Fruit fly (Drosophila melanogaster) whole organism, embryonic: Measurements from ENCODE around the gene CG6000.

Experiments
- B-H2 ChIP-seq: fragments of 200-800 bp; sonication (Bioruptor generic); optimal IDR thresholded peaks from 2 replicates; lab custom pipeline; 2018; ENCODE audit warnings: missing biosample characterization, mild to moderate bottlenecking, missing genetic modification characterization
- CG10209 ChIP-seq: fragments of 200-800 bp; sonication (Bioruptor generic); optimal IDR thresholded peaks from 3 replicates; lab custom pipeline; 2017; ENCODE audit warnings: missing biosample characterization, mild to moderate bottlenecking, missing genetic modification characterization, missing genetic modification reagents
- CG10366 ChIP-seq: fragments of 200-800 bp; sonication (Bioruptor generic); IDR thresholded peaks from 2 replicates; pipeline ENCODE4 v1.3.6; 2022; ENCODE audit warnings: missing biosample characterization, missing genetic modification characterization
- CG10543 ChIP-seq: fragments of 200-800 bp; sonication (Bioruptor generic); optimal IDR thresholded peaks from 3 replicates; lab custom pipeline; 2017; ENCODE audit warnings: missing biosample characterization, mild to moderate bottlenecking, missing genetic modification characterization, moderate library complexity
- CG11093 ChIP-seq: fragments of 200-800 bp; sonication (Bioruptor generic); IDR thresholded peaks from 3 replicates; pipeline ENCODE4 v1.3.6; 2022; ENCODE audit warnings: missing biosample characterization, missing genetic modification characterization
- CG12659 ChIP-seq: fragments of 200-800 bp; sonication (Bioruptor generic); optimal IDR thresholded peaks from 3 replicates; lab custom pipeline; 2017; ENCODE audit warnings: mild to moderate bottlenecking, missing biosample characterization, missing genetic modification reagents, missing genetic modification characterization
- CG1647 ChIP-seq: fragments of 200-800 bp; sonication (Bioruptor generic); optimal IDR thresholded peaks from 3 replicates; lab custom pipeline; 2016; ENCODE audit warnings: missing biosample characterization, missing genetic modification characterization
- CG3065 ChIP-seq: fragments of 200-800 bp; sonication (Bioruptor generic); optimal IDR thresholded peaks from 2 replicates; lab custom pipeline; 2016; ENCODE audit warnings: missing biosample characterization, missing genetic modification characterization
- CG34376 ChIP-seq: fragments of 200-800 bp; sonication (Bioruptor generic); optimal IDR thresholded peaks from 2 replicates; lab custom pipeline; 2018; ENCODE audit warnings: missing biosample characterization, mild to moderate bottlenecking, missing genetic modification characterization
- CG3847 ChIP-seq: fragments of 200-800 bp; sonication (Bioruptor generic); IDR thresholded peaks from 2 replicates; pipeline ENCODE4 v1.3.6; 2022; ENCODE audit warnings: missing biosample characterization, missing genetic modification characterization
- CG3995 ChIP-seq: fragments of 200-800 bp; sonication (Bioruptor generic); optimal IDR thresholded peaks from 3 replicates; lab custom pipeline; 2016; ENCODE audit warnings: missing biosample characterization, missing genetic modification characterization
- CG6854 ChIP-seq: fragments of 200-800 bp; sonication (Bioruptor generic); optimal IDR thresholded peaks from 3 replicates; lab custom pipeline; 2017; ENCODE audit warnings: missing biosample characterization, mild to moderate bottlenecking, missing genetic modification characterization
- CG8388 ChIP-seq: fragments of 200-800 bp; sonication (Bioruptor generic); optimal IDR thresholded peaks from 2 replicates; lab custom pipeline; 2019; ENCODE audit warnings: missing biosample characterization, mild to moderate bottlenecking, missing genetic modification characterization, moderate library complexity
- CG8924 ChIP-seq: fragments of 200-800 bp; optimal IDR thresholded peaks from 3 replicates; lab custom pipeline; 2019; ENCODE audit warnings: missing biosample characterization, mild to moderate bottlenecking, missing genetic modification characterization, moderate library complexity
- CG9215 ChIP-seq: fragments of 200-800 bp; sonication (Bioruptor generic); IDR thresholded peaks from 2 replicates; pipeline ENCODE4 v1.3.6; 2022; ENCODE audit warnings: missing biosample characterization, missing genetic modification characterization
- CHES-1-like ChIP-seq: fragments of 200-800 bp; sonication (Bioruptor generic); optimal IDR thresholded peaks from 2 replicates; lab custom pipeline; 2016; ENCODE audit warnings: missing biosample characterization, missing genetic modification characterization
- D ChIP-seq, 2 experiments: fragments of 200-800 bp in 1 of 2; fragments of >200 bp in 1 of 2; sonication (Bioruptor generic) in 1 of 2; optimal IDR thresholded peaks; 2 replicates in 1 of 2; 3 replicates in 1 of 2; lab custom pipeline; 2017; ENCODE audit warnings: mild to moderate bottlenecking in 1 of 2, missing biosample characterization in 1 of 2, missing genetic modification characterization in 1 of 2, missing genetic modification reagents in 1 of 2
- Dad ChIP-seq: fragments of 200-800 bp; sonication (Bioruptor generic); optimal IDR thresholded peaks from 3 replicates; lab custom pipeline; 2016; ENCODE audit warnings: missing biosample characterization, missing genetic modification characterization
- Dref ChIP-seq: fragments of 200-800 bp; sonication (Bioruptor generic); IDR thresholded peaks from 2 replicates; pipeline ENCODE4 v1.3.6; 2022; ENCODE audit warnings: missing biosample characterization, missing genetic modification characterization
- HLHmδ ChIP-seq: fragments of 200-800 bp; sonication (Bioruptor generic); optimal IDR thresholded peaks from 2 replicates; lab custom pipeline; 2018; ENCODE audit warnings: missing biosample characterization, mild to moderate bottlenecking, missing genetic modification characterization, moderate library complexity
- HmgZ ChIP-seq: fragments of 200-800 bp; sonication (Bioruptor generic); optimal IDR thresholded peaks from 2 replicates; lab custom pipeline; 2018; ENCODE audit warnings: missing biosample characterization, mild to moderate bottlenecking, missing genetic modification characterization
- Hmr ChIP-seq: fragments of 200-800 bp; sonication (Bioruptor generic); optimal IDR thresholded peaks from 3 replicates; lab custom pipeline; 2017; ENCODE audit warnings: mild to moderate bottlenecking, missing biosample characterization, missing genetic modification reagents, missing genetic modification characterization
- Nf-YB ChIP-seq: fragments of 200-800 bp; sonication (Bioruptor generic); optimal IDR thresholded peaks from 3 replicates; lab custom pipeline; 2019; ENCODE audit warnings: missing biosample characterization, mild to moderate bottlenecking, missing genetic modification characterization, moderate library complexity
- Nf-YC ChIP-seq: fragments of 200-800 bp; optimal IDR thresholded peaks from 3 replicates; lab custom pipeline; 2019; ENCODE audit warnings: missing biosample characterization, mild to moderate bottlenecking, missing genetic modification characterization, moderate library complexity
- Rfx ChIP-seq: fragments of 200-800 bp; sonication (Bioruptor generic); IDR thresholded peaks from 2 replicates; pipeline ENCODE4 v1.3.6; 2022; ENCODE audit warnings: missing biosample characterization, missing genetic modification characterization
- Six4 ChIP-seq: fragments of 200-800 bp; sonication (Bioruptor generic); optimal IDR thresholded peaks from 2 replicates; lab custom pipeline; 2016; ENCODE audit warnings: missing biosample characterization, missing genetic modification characterization
- bcd ChIP-seq: fragments of 200-800 bp; sonication (Bioruptor generic); optimal IDR thresholded peaks from 2 replicates; lab custom pipeline; 2017; ENCODE audit warnings: missing biosample characterization, mild to moderate bottlenecking, missing genetic modification characterization
- caup ChIP-seq: fragments of 200-800 bp; sonication (Bioruptor generic); optimal IDR thresholded peaks from 3 replicates; lab custom pipeline; 2017; ENCODE audit warnings: missing biosample characterization, mild to moderate bottlenecking, missing genetic modification characterization, moderate library complexity; ENCODE audit not compliant: severe bottlenecking
- crc ChIP-seq: fragments of 200-800 bp; sonication (Bioruptor generic); optimal IDR thresholded peaks from 2 replicates; lab custom pipeline; 2016; ENCODE audit warnings: missing biosample characterization, missing genetic modification characterization
- dmrt99B ChIP-seq: fragments of 200-800 bp; sonication (Bioruptor generic); optimal IDR thresholded peaks from 2 replicates; lab custom pipeline; 2018; ENCODE audit warnings: missing biosample characterization, mild to moderate bottlenecking, missing genetic modification characterization, moderate library complexity
- emc ChIP-seq: fragments of 200-800 bp; sonication (Bioruptor generic); optimal IDR thresholded peaks from 2 replicates; lab custom pipeline; 2016; ENCODE audit warnings: missing biosample characterization, missing genetic modification characterization
- ems ChIP-seq: fragments of 200-800 bp; sonication (Bioruptor generic); optimal IDR thresholded peaks from 3 replicates; lab custom pipeline; 2016; ENCODE audit warnings: missing biosample characterization, missing genetic modification characterization
- ewg ChIP-seq: fragments of 200-800 bp; sonication (Bioruptor generic); optimal IDR thresholded peaks from 3 replicates; lab custom pipeline; 2017; ENCODE audit warnings: mild to moderate bottlenecking, missing biosample characterization, missing genetic modification reagents, missing genetic modification characterization
- fd64A ChIP-seq: fragments of 200-800 bp; sonication (Bioruptor generic); optimal IDR thresholded peaks from 3 replicates; lab custom pipeline; 2018; ENCODE audit warnings: missing biosample characterization, mild to moderate bottlenecking, missing genetic modification characterization
- grn ChIP-seq: fragments of 200-800 bp; sonication (Bioruptor generic); optimal IDR thresholded peaks from 3 replicates; lab custom pipeline; 2017; ENCODE audit warnings: missing biosample characterization, missing genetic modification characterization
- jing ChIP-seq: fragments of 200-800 bp; sonication (Bioruptor generic); optimal IDR thresholded peaks from 2 replicates; lab custom pipeline; 2018; ENCODE audit warnings: missing biosample characterization, mild to moderate bottlenecking, missing genetic modification characterization
- lov ChIP-seq, 2 experiments: fragments of 200-800 bp in 1 of 2; fragments of >200 bp in 1 of 2; sonication (Bioruptor generic) in 1 of 2; IDR thresholded peaks in 1 of 2; optimal IDR thresholded peaks in 1 of 2; 2 replicates in 1 of 2; 3 replicates in 1 of 2; pipeline versions ENCODE4 v1.3.6 to Lab custom; 2017 to 2022; ENCODE audit warnings: missing biosample characterization in 1 of 2, missing genetic modification characterization in 1 of 2
- nau ChIP-seq: fragments of 200-800 bp; sonication (Bioruptor generic); optimal IDR thresholded peaks from 3 replicates; lab custom pipeline; 2017; ENCODE audit warnings: missing biosample characterization, mild to moderate bottlenecking, missing genetic modification characterization, missing genetic modification reagents
- nerfin-1 ChIP-seq: fragments of 200-800 bp; sonication (Bioruptor generic); optimal IDR thresholded peaks from 3 replicates; lab custom pipeline; 2019; ENCODE audit warnings: missing biosample characterization, mild to moderate bottlenecking, missing genetic modification characterization, moderate library complexity
- nerfin-2 ChIP-seq: fragments of 200-800 bp; sonication (Bioruptor generic); IDR thresholded peaks from 2 replicates; pipeline ENCODE4 v1.3.6; 2022; ENCODE audit warnings: missing biosample characterization, missing genetic modification characterization; ENCODE audit not compliant: partially characterized antibody
- onecut ChIP-seq: fragments of 200-800 bp; sonication (Bioruptor generic); IDR thresholded peaks from 2 replicates; pipeline ENCODE4 v1.3.6; 2022; ENCODE audit warnings: missing biosample characterization, missing genetic modification characterization
- prd ChIP-seq, 3 experiments: fragments of >200 bp in 2 of 3; fragments of 200-800 bp in 1 of 3; sonication (Bioruptor generic) in 1 of 3; optimal IDR thresholded peaks in 2 of 3; IDR thresholded peaks in 1 of 3; 2 replicates in 2 of 3; 3 replicates in 1 of 3; pipeline versions ENCODE4 v1.3.6 to Lab custom; 2017 to 2022; ENCODE audit warnings: missing biosample characterization in 1 of 3, missing genetic modification characterization in 1 of 3
- pzg ChIP-seq: fragments of 200-800 bp; sonication (Bioruptor generic); optimal IDR thresholded peaks from 3 replicates; lab custom pipeline; 2018; ENCODE audit warnings: missing biosample characterization, mild to moderate bottlenecking, missing genetic modification characterization, moderate library complexity
- sens ChIP-seq: fragments of 200-800 bp; sonication (Bioruptor generic); peaks from one replicate; lab custom pipeline; 2016; ENCODE audit warnings: missing biosample characterization, missing genetic modification characterization
- sr ChIP-seq: fragments of 200-800 bp; sonication (Bioruptor generic); IDR thresholded peaks from 3 replicates; pipeline ENCODE4 v1.3.6; 2022; ENCODE audit warnings: missing biosample characterization, missing genetic modification characterization
- vfl ChIP-seq: fragments of 200-800 bp; sonication (Bioruptor generic); optimal IDR thresholded peaks from 2 replicates; lab custom pipeline; 2016; ENCODE audit warnings: missing biosample characterization, missing genetic modification characterization
- wek ChIP-seq: fragments of 200-800 bp; sonication (Bioruptor generic); optimal IDR thresholded peaks from 3 replicates; lab custom pipeline; 2018; ENCODE audit warnings: missing biosample characterization, mild to moderate bottlenecking, missing genetic modification characterization, moderate library complexity
- zen2 ChIP-seq: fragments of 200-800 bp; sonication (Bioruptor generic); IDR thresholded peaks from 3 replicates; pipeline ENCODE4 v1.3.6; 2022; ENCODE audit warnings: missing biosample characterization, missing genetic modification characterization; ENCODE audit not compliant: partially characterized antibody

The CG6000 gene

dm6 chr3R:24010637-24011214 is 43.5 kb upstream of the CG6000 start:
- no peak for TF ChIP-seq wek
- peak; percentile 65 for TF ChIP-seq CG8924 (tag; lab: Kevin White, UChicago)
- no peak for TF ChIP-seq CG1647
- peak; percentile 40 for TF ChIP-seq Nf-YC (tag; lab: Kevin White, UChicago)
- TF ChIP-seq CG11093 (GFP tag; lab: Robert Waterston, UW), result 0 out of 3 replicates have a peak, but pooled peaks have one; percentile 27
- peak; percentile 16 for TF ChIP-seq CHES-1-like
- peak; percentile 30 for TF ChIP-seq CG8388 (GFP tag; lab: Kevin White, UChicago)
- no peak for TF ChIP-seq CG10543 (GFP tag; lab: Kevin White, UChicago)
- no peak for TF ChIP-seq ewg (GFP tag; lab: Kevin White, UChicago)
- TF ChIP-seq caup (GFP tag; lab: Kevin White, UChicago), result peak; percentile 55
- TF ChIP-seq CG10209 (GFP tag; lab: Kevin White, UChicago), result peak; percentile 67
- no peak for TF ChIP-seq D (optimal IDR thresholded peaks at IDR 0.05; lab: Kevin White, UChicago)
- no peak for TF ChIP-seq D (GFP tag; optimal IDR thresholded peaks at IDR 0.05; lab: Kevin White, UChicago)
- peak; percentile 62; the same call in 1 of the 3 replicates for TF ChIP-seq sr (GFP tag; lab: Robert Waterston, UW)
- TF ChIP-seq emc (GFP tag; lab: Kevin White, UChicago), result no peak
- TF ChIP-seq grn, result no peak
- TF ChIP-seq onecut (GFP tag; lab: Robert Waterston, UW), result peak; percentile 28; the same call in 1 of the 2 replicates
- peak; percentile 73 for TF ChIP-seq CG12659
- TF ChIP-seq Rfx (GFP tag; lab: Robert Waterston, UW), result peak; percentile 81
- TF ChIP-seq pzg (GFP tag; lab: Kevin White, UChicago), result no peak
- TF ChIP-seq HmgZ, result peak; percentile 34
- TF ChIP-seq prd (optimal IDR thresholded peaks at IDR 0.05; lab: Kevin White, UChicago), result no peak
- TF ChIP-seq prd (GFP tag; IDR thresholded peaks at IDR 0.05; lab: Robert Waterston, UW), result peak; percentile 75
- TF ChIP-seq vfl (GFP tag; lab: Kevin White, UChicago), result no peak
- peak; percentile 12 for TF ChIP-seq jing (GFP tag; lab: Kevin White, UChicago)
- TF ChIP-seq CG3065, result no peak
- peak; percentile 36 for TF ChIP-seq CG6854 (GFP tag; lab: Kevin White, UChicago)
- no peak for TF ChIP-seq ems (GFP tag; lab: Kevin White, UChicago)
- TF ChIP-seq Hmr, result peak; percentile 74
- peak; percentile 72 for TF ChIP-seq CG3847
- TF ChIP-seq lov (optimal IDR thresholded peaks at IDR 0.05; lab: Kevin White, UChicago), result no peak
- TF ChIP-seq lov (GFP tag; IDR thresholded peaks at IDR 0.05; lab: Robert Waterston, UW), result no peak
- TF ChIP-seq B-H2 (GFP tag; lab: Kevin White, UChicago), result no peak
- peak; percentile 26 for TF ChIP-seq nerfin-1
- peak; percentile 35 for TF ChIP-seq Dad (GFP tag; lab: Kevin White, UChicago)
- peak; percentile 50 for TF ChIP-seq CG9215 (GFP tag; lab: Robert Waterston, UW)
- peak; percentile 74 for TF ChIP-seq sens (GFP tag; lab: Kevin White, UChicago)
- no peak for TF ChIP-seq Dref (GFP tag; lab: Robert Waterston, UW)
- TF ChIP-seq CG34376 (GFP tag; lab: Kevin White, UChicago), result no peak
- TF ChIP-seq dmrt99B (tag; lab: Kevin White, UChicago), result peak; percentile 60
- TF ChIP-seq Nf-YB (GFP tag; lab: Kevin White, UChicago), result peak; percentile 13
- TF ChIP-seq zen2 (GFP tag; lab: Robert Waterston, UW), result no peak
- TF ChIP-seq nerfin-2 (GFP tag; lab: Robert Waterston, UW), result no peak
- no peak for TF ChIP-seq HLHmδ
- no peak for TF ChIP-seq CG3995 (GFP tag; lab: Kevin White, UChicago)
- TF ChIP-seq CG10366, result peak; percentile 67
- no peak for TF ChIP-seq nau
- no peak for TF ChIP-seq Six4
- TF ChIP-seq bcd (GFP tag; lab: Kevin White, UChicago), result peak; percentile 20
- no peak for TF ChIP-seq fd64A (GFP tag; lab: Kevin White, UChicago)
- no peak for TF ChIP-seq crc (GFP tag; lab: Kevin White, UChicago)
